Worm (Caenorhabditis elegans) whole organism, L2 larva: ENCODE data around the gene Y41D4B.4.

Source experiments
- C34F6.9 ChIP-seq: fragments of 150-350 bp; optimal IDR thresholded peaks from 2 replicates; lab custom pipeline; 2014; ENCODE audit warnings: missing biosample characterization, missing genetic modification characterization
- F13H6.1 ChIP-seq: sonication (generic microtip); optimal IDR thresholded peaks from 2 replicates; lab custom pipeline; 2016; ENCODE audit warnings: missing genetic modification characterization, missing compliant biosample characterization
- R02D3.7 ChIP-seq: fragments of 150-350 bp; optimal IDR thresholded peaks from 2 replicates; lab custom pipeline; 2014; ENCODE audit warnings: missing biosample characterization, missing genetic modification characterization
- Y55F3AM.14 ChIP-seq: fragments of 200-800 bp; sonication (Bioruptor generic); optimal IDR thresholded peaks from 2 replicates; lab custom pipeline; 2018; ENCODE audit warnings: mild to moderate bottlenecking, missing genetic modification characterization, missing compliant biosample characterization
- ZK546.5 ChIP-seq: sonication (generic microtip); optimal IDR thresholded peaks from 2 replicates; lab custom pipeline; 2017; ENCODE audit warnings: missing biosample characterization, missing genetic modification characterization
- alr-1 ChIP-seq: fragments of 150-350 bp; optimal IDR thresholded peaks from 2 replicates; lab custom pipeline; 2014; ENCODE audit warnings: missing biosample characterization, missing genetic modification characterization
- aly-2 ChIP-seq: fragments of 150-350 bp; optimal IDR thresholded peaks from 2 replicates; lab custom pipeline; 2014; ENCODE audit warnings: missing biosample characterization, missing genetic modification characterization
- ama-1 ChIP-seq: fragments of 150-350 bp; optimal IDR thresholded peaks from 2 replicates; lab custom pipeline; 2018; ENCODE audit warnings: inconsistent platforms
- blmp-1 ChIP-seq: sonication (generic microtip); optimal IDR thresholded peaks from 2 replicates; lab custom pipeline; 2017; ENCODE audit warnings: missing genetic modification characterization, mild to moderate bottlenecking, missing compliant biosample characterization, antibody characterized with exemption, moderate library complexity; ENCODE audit not compliant: insufficient read depth
- ceh-16 ChIP-seq: fragments of 150-350 bp; optimal IDR thresholded peaks from 2 replicates; lab custom pipeline; 2014; ENCODE audit warnings: missing biosample characterization, missing genetic modification characterization
- ceh-82 ChIP-seq: fragments of 150-350 bp; optimal IDR thresholded peaks from 2 replicates; lab custom pipeline; 2014; ENCODE audit warnings: missing biosample characterization, missing genetic modification characterization
- crh-2 ChIP-seq: sonication (generic microtip); optimal IDR thresholded peaks from 2 replicates; lab custom pipeline; 2017; ENCODE audit warnings: missing biosample characterization, missing genetic modification characterization
- dmd-4 ChIP-seq: sonication (generic microtip); optimal IDR thresholded peaks from 2 replicates; lab custom pipeline; 2017; ENCODE audit warnings: missing biosample characterization, missing genetic modification characterization
- elt-3 ChIP-seq: sonication (generic microtip); optimal IDR thresholded peaks from 2 replicates; lab custom pipeline; 2017; ENCODE audit warnings: missing biosample characterization, missing genetic modification characterization
- fos-1 ChIP-seq: fragments of 150-350 bp; optimal IDR thresholded peaks from 2 replicates; lab custom pipeline; 2014; ENCODE audit warnings: missing biosample characterization, missing genetic modification characterization
- gmeb-1 ChIP-seq: fragments of 150-350 bp; optimal IDR thresholded peaks from 2 replicates; lab custom pipeline; 2014; ENCODE audit warnings: missing biosample characterization, missing genetic modification characterization
- lin-11 ChIP-seq: fragments of 150-350 bp; sonication (generic microtip); optimal IDR thresholded peaks from 2 replicates; lab custom pipeline; 2014; ENCODE audit warnings: missing biosample characterization, missing genetic modification characterization, inconsistent platforms, mixed read lengths
- lin-13 ChIP-seq: fragments of 150-350 bp; optimal IDR thresholded peaks from 2 replicates; lab custom pipeline; 2014; ENCODE audit warnings: missing biosample characterization, missing genetic modification reagents, missing genetic modification characterization
- lin-39 ChIP-seq: fragments of 150-350 bp; optimal IDR thresholded peaks from 2 replicates; lab custom pipeline; 2014; ENCODE audit warnings: missing biosample characterization, missing genetic modification reagents, missing genetic modification characterization
- lsy-2 ChIP-seq, 2 experiments: fragments of 150-350 bp in 1 of 2; sonication (generic microtip) in 1 of 2; optimal IDR thresholded peaks; 2 replicates each; lab custom pipeline; 2014 to 2017; ENCODE audit warnings: missing biosample characterization in 2 of 2, missing genetic modification characterization in 2 of 2
- mab-5 ChIP-seq: fragments of 150-350 bp; optimal IDR thresholded peaks from 2 replicates; lab custom pipeline; 2014; ENCODE audit warnings: missing biosample characterization, missing genetic modification characterization
- mbf-1 ChIP-seq: sonication (generic microtip); optimal IDR thresholded peaks from 2 replicates; lab custom pipeline; 2017; ENCODE audit warnings: missing biosample characterization, missing genetic modification characterization
- mdl-1 ChIP-seq, 2 experiments: fragments of 150-350 bp in 1 of 2; sonication (generic microtip) in 1 of 2; optimal IDR thresholded peaks; 2 replicates each; lab custom pipeline; 2017; ENCODE audit warnings: missing biosample characterization in 2 of 2, missing genetic modification characterization in 2 of 2
- nhr-10 ChIP-seq: sonication (generic microtip); optimal IDR thresholded peaks from 2 replicates; lab custom pipeline; 2017; ENCODE audit warnings: missing biosample characterization, missing genetic modification characterization
- nhr-12 ChIP-seq: fragments of 150-350 bp; optimal IDR thresholded peaks from 2 replicates; lab custom pipeline; 2014; ENCODE audit warnings: missing biosample characterization, missing genetic modification characterization
- nhr-129 ChIP-seq: fragments of 150-350 bp; optimal IDR thresholded peaks from 2 replicates; lab custom pipeline; 2014; ENCODE audit warnings: missing biosample characterization, missing genetic modification characterization
- nhr-21 ChIP-seq: fragments of 150-350 bp; optimal IDR thresholded peaks from 2 replicates; lab custom pipeline; 2014; ENCODE audit warnings: missing biosample characterization, missing genetic modification characterization
- nhr-23 ChIP-seq: fragments of 150-350 bp; optimal IDR thresholded peaks from 2 replicates; lab custom pipeline; 2014; ENCODE audit warnings: missing biosample characterization, missing genetic modification reagents, missing genetic modification characterization
- nhr-237 ChIP-seq: fragments of 150-350 bp; optimal IDR thresholded peaks from 2 replicates; lab custom pipeline; 2014; ENCODE audit warnings: missing biosample characterization, missing genetic modification characterization
- nhr-25 ChIP-seq: fragments of 150-350 bp; sonication (generic microtip); optimal IDR thresholded peaks from 3 replicates; lab custom pipeline; 2014; ENCODE audit warnings: missing biosample characterization, missing genetic modification characterization
- nhr-6 ChIP-seq: fragments of 150-350 bp; optimal IDR thresholded peaks from 2 replicates; lab custom pipeline; 2014; ENCODE audit warnings: missing biosample characterization, missing genetic modification characterization
- nhr-77 ChIP-seq: fragments of 150-350 bp; optimal IDR thresholded peaks from 2 replicates; lab custom pipeline; 2014; ENCODE audit warnings: missing biosample characterization, missing genetic modification characterization
- peb-1 ChIP-seq: fragments of 150-350 bp; optimal IDR thresholded peaks from 2 replicates; lab custom pipeline; 2014; ENCODE audit warnings: missing biosample characterization, missing genetic modification characterization
- sem-4 ChIP-seq: fragments of 150-350 bp; optimal IDR thresholded peaks from 2 replicates; lab custom pipeline; 2014; ENCODE audit warnings: missing biosample characterization, missing genetic modification reagents, missing genetic modification characterization
- skn-1 ChIP-seq: sonication (generic microtip); optimal IDR thresholded peaks from 2 replicates; lab custom pipeline; 2017; ENCODE audit warnings: missing biosample characterization, missing genetic modification characterization
- sma-3 ChIP-seq: sonication (generic microtip); optimal IDR thresholded peaks from 2 replicates; lab custom pipeline; 2016; ENCODE audit warnings: missing genetic modification reagents, missing genetic modification characterization, missing compliant biosample characterization
- sma-9 ChIP-seq, 2 experiments: fragments of 150-350 bp in 1 of 2; sonication (generic microtip) in 1 of 2; optimal IDR thresholded peaks; 2 replicates each; lab custom pipeline; 2014 to 2016; ENCODE audit warnings: missing genetic modification characterization in 2 of 2, mild to moderate bottlenecking in 1 of 2, missing biosample characterization in 1 of 2, missing compliant biosample characterization in 1 of 2, missing genetic modification reagents in 1 of 2, moderate library complexity in 1 of 2
- snpc-4 ChIP-seq: fragments of 150-350 bp; optimal IDR thresholded peaks from 2 replicates; lab custom pipeline; 2014; ENCODE audit warnings: missing biosample characterization, missing genetic modification characterization
- unc-39 ChIP-seq: fragments of 150-350 bp; optimal IDR thresholded peaks from 2 replicates; lab custom pipeline; 2014; ENCODE audit warnings: missing biosample characterization, missing genetic modification characterization
- unc-55 ChIP-seq: fragments of 150-350 bp; sonication (generic microtip); optimal IDR thresholded peaks from 3 replicates; lab custom pipeline; 2014; ENCODE audit warnings: missing biosample characterization, missing genetic modification reagents, missing genetic modification characterization
- unc-62 ChIP-seq: fragments of 150-350 bp; optimal IDR thresholded peaks from 2 replicates; lab custom pipeline; 2014; ENCODE audit warnings: missing biosample characterization, missing genetic modification reagents, missing genetic modification characterization
- zag-1 ChIP-seq: fragments of 150-350 bp; optimal IDR thresholded peaks from 2 replicates; lab custom pipeline; 2014; ENCODE audit warnings: missing biosample characterization, missing genetic modification characterization
- ztf-1 ChIP-seq: fragments of 200-800 bp; sonication (Bioruptor generic); conservative IDR thresholded peaks from 2 replicates; pipeline ENCODE4 v1.3.6; 2022; ENCODE audit warnings: missing genetic modification characterization, missing compliant biosample characterization
- ztf-11 ChIP-seq: sonication (generic microtip); optimal IDR thresholded peaks from 2 replicates; lab custom pipeline; 2017; ENCODE audit warnings: missing biosample characterization, missing genetic modification characterization
- ztf-4 ChIP-seq: fragments of 150-350 bp; optimal IDR thresholded peaks from 2 replicates; lab custom pipeline; 2014; ENCODE audit warnings: missing biosample characterization, missing genetic modification characterization

The Y41D4B.4 gene

ce11 chrIV:1708426-1708826, 48.5 kb downstream of the Y41D4B.4 start:
- no peak for TF ChIP-seq nhr-21 (tag; lab: Kevin White, UChicago)
- TF ChIP-seq unc-39, result no peak
- no peak for TF ChIP-seq nhr-12 (tag; lab: Kevin White, UChicago)
- no peak for TF ChIP-seq snpc-4 (tag; lab: Kevin White, UChicago)
- TF ChIP-seq Y55F3AM.14 (GFP tag; lab: Kevin White, UChicago), result no peak
- TF ChIP-seq zag-1, result no peak
- TF ChIP-seq unc-62 (GFP tag; lab: Kevin White, UChicago), result no peak
- no peak for TF ChIP-seq sma-9 (GFP tag; optimal IDR thresholded peaks at IDR 0.05; lab: Kevin White, UChicago)
- no peak for TF ChIP-seq sma-9 (tag; optimal IDR thresholded peaks at IDR 0.05; lab: Kevin White, UChicago)
- no peak for TF ChIP-seq alr-1 (tag; lab: Kevin White, UChicago)
- TF ChIP-seq lsy-2 (tag; optimal IDR thresholded peaks at IDR 0.05; lab: Kevin White, UChicago), result no peak
- no peak for TF ChIP-seq ztf-1 (GFP tag; lab: Robert Waterston, UW)
- TF ChIP-seq mbf-1 (tag; lab: Kevin White, UChicago), result no peak
- no peak for TF ChIP-seq sma-3 (GFP tag; lab: Kevin White, UChicago)
- TF ChIP-seq ztf-11 (tag; lab: Kevin White, UChicago), result no peak
- no peak for TF ChIP-seq lin-13 (GFP tag; lab: Kevin White, UChicago)

DNA sequence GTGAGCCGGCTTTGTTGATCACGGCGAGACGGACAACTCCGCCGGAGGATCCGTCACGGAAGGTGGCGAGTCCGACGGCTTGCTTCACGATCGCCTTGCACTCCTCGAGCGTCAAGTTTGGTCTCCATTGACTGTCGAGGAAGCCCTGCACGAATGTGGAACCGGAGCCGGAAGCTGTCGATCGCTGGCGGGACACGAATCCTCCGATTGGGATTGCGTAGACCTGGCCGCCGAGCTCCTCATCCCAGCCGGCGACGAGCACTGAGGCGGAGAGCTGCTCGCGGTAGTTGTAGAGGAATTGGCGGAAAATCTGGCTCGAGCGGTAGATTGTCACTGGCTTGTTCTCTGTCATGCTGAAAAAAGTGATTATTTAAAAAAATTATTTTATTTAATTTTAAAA, 49.1 kb downstream of the Y41D4B.4 start:
- TF ChIP-seq ceh-82 (tag; lab: Kevin White, UChicago), result no peak
- TF ChIP-seq unc-55 (GFP tag; lab: Kevin White, UChicago), result no peak
- TF ChIP-seq aly-2 (tag; lab: Kevin White, UChicago), result no peak
- no peak for TF ChIP-seq nhr-10 (tag; lab: Kevin White, UChicago)
- no peak for TF ChIP-seq mdl-1 (tag; optimal IDR thresholded peaks at IDR 0.05; lab: Kevin White, UChicago)
- no peak for TF ChIP-seq R02D3.7 (tag; lab: Kevin White, UChicago)
- no peak for TF ChIP-seq ztf-4 (tag; lab: Kevin White, UChicago)
- TF ChIP-seq dmd-4 (tag; lab: Kevin White, UChicago), result no peak
- no peak for TF ChIP-seq nhr-77 (tag; lab: Kevin White, UChicago)
- TF ChIP-seq gmeb-1 (tag; lab: Kevin White, UChicago), result no peak
- TF ChIP-seq nhr-21 (tag; lab: Kevin White, UChicago), result no peak
- no peak for TF ChIP-seq sem-4 (tag; lab: Kevin White, UChicago)
- no peak for TF ChIP-seq sma-9 (GFP tag; optimal IDR thresholded peaks at IDR 0.05; lab: Kevin White, UChicago)
- no peak for TF ChIP-seq sma-9 (tag; optimal IDR thresholded peaks at IDR 0.05; lab: Kevin White, UChicago)
- no peak for TF ChIP-seq snpc-4 (tag; lab: Kevin White, UChicago)

DNA sequence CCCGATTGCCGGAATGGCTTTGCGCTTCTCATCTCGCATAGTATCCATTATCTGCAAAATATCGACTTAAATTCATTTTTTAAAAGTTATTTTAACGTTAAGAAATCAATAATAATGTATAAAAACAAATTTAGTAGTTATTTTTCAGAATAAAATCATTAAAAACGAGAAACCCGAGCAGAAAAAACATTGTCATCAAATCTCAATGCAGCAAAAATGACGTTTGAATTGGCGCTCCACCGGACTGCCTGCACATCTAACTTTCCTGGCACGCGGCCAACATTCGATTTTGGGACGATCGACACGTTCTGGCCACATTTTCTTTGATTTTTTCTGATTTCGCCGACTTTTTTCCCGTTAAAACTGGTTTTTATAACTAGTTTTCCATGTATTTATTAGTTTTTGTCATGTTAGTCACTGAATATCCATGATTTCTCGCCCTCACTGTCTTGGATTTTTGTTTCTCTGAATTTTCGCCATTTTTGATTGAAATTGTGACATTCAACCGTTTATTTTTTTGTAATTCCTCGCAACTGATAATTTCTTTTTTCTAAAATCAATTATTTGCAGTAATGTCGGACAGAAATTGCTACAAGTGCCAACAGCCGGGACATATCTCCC, 49.9 kb downstream of the Y41D4B.4 start, which contains the start of the genes pbs-1 and K08D12.3:
pbs-1 (minus strand) TSS at position 51 of the 621 bp plus-strand sequence.
K08D12.3 (plus strand) TSS at position 571 of the 621 bp plus-strand sequence.
- TF ChIP-seq Y55F3AM.14 (GFP tag; lab: Kevin White, UChicago), result peak; percentile 19
- peak; percentile 12 for TF ChIP-seq blmp-1 (tag; lab: Kevin White, UChicago)
- TF ChIP-seq nhr-12 (tag; lab: Kevin White, UChicago), result no peak
- peak; percentile 93 for TF ChIP-seq unc-55 (GFP tag; lab: Kevin White, UChicago)
- TF ChIP-seq zag-1, result no peak
- no peak for TF ChIP-seq lin-39 (tag; lab: Kevin White, UChicago)
- peak; percentile 95 for TF ChIP-seq gmeb-1 (tag; lab: Kevin White, UChicago)
- peak; percentile 87 for TF ChIP-seq crh-2 (tag; lab: Kevin White, UChicago)
- TF ChIP-seq sem-4 (tag; lab: Kevin White, UChicago), result peak; percentile 69
- no peak for TF ChIP-seq elt-3 (tag; lab: Kevin White, UChicago)
- peak; percentile 64 for TF ChIP-seq lin-11
- TF ChIP-seq peb-1 (tag; lab: Kevin White, UChicago), result no peak
- TF ChIP-seq lsy-2 (tag; optimal IDR thresholded peaks at IDR 0.05; lab: Kevin White, UChicago), result peak; percentile 71 to 92
- TF ChIP-seq sma-9 (GFP tag; optimal IDR thresholded peaks at IDR 0.05; lab: Kevin White, UChicago), result peak; percentile 50
- TF ChIP-seq sma-9 (tag; optimal IDR thresholded peaks at IDR 0.05; lab: Kevin White, UChicago), result no peak
- TF ChIP-seq nhr-23 (tag; lab: Kevin White, UChicago), result no peak
- TF ChIP-seq nhr-6 (tag; lab: Kevin White, UChicago), result peak; percentile 45
- TF ChIP-seq ama-1 (lab: Kevin White, UChicago), result peak; percentile 72
- TF ChIP-seq skn-1 (tag; lab: Kevin White, UChicago), result peak; percentile 79
- TF ChIP-seq snpc-4 (tag; lab: Kevin White, UChicago), result peak; percentile 31
- peak; percentile 27 for TF ChIP-seq fos-1 (tag; lab: Kevin White, UChicago)
- peak; percentile 81 for TF ChIP-seq nhr-21 (tag; lab: Kevin White, UChicago)
- TF ChIP-seq lin-13 (GFP tag; lab: Kevin White, UChicago), result peak; percentile 90
- peak; percentile 84 for TF ChIP-seq nhr-25
- peak; percentile 96 for TF ChIP-seq ZK546.5 (tag; lab: Kevin White, UChicago)
- TF ChIP-seq aly-2 (tag; lab: Kevin White, UChicago), result no peak
- peak; percentile 63 for TF ChIP-seq mab-5 (tag; lab: Kevin White, UChicago)
- no peak for TF ChIP-seq nhr-237
- TF ChIP-seq ceh-16 (tag; lab: Kevin White, UChicago), result peak; percentile 55
- peak; percentile 81 for TF ChIP-seq sma-3 (GFP tag; lab: Kevin White, UChicago)
- peak; percentile 70 for TF ChIP-seq nhr-129 (tag; lab: Kevin White, UChicago)
- TF ChIP-seq ztf-4 (tag; lab: Kevin White, UChicago), result peak; percentile 51
- peak; percentile 82 for TF ChIP-seq F13H6.1
- TF ChIP-seq mdl-1 (tag; optimal IDR thresholded peaks at IDR 0.05; lab: Kevin White, UChicago), result peak in 1 of 2 experiments; percentile 9
- TF ChIP-seq dmd-4 (tag; lab: Kevin White, UChicago), result no peak
- peak; percentile 88 for TF ChIP-seq C34F6.9 (tag; lab: Kevin White, UChicago)
- peak; percentile 40 for TF ChIP-seq ceh-82 (tag; lab: Kevin White, UChicago)
